Fruit fly (Drosophila melanogaster) whole organism, wandering third instar larva: Measurements from ENCODE around the gene HP1c.

ENCODE experiments used
- CG32264 ChIP-seq: fragments of 200-800 bp; sonication (Bioruptor generic); optimal IDR thresholded peaks from 2 replicates; lab custom pipeline; 2016; ENCODE audit warnings: missing biosample characterization, missing genetic modification characterization
- CG9705 ChIP-seq: fragments of 200-800 bp; sonication (Bioruptor generic); optimal IDR thresholded peaks from 2 replicates; lab custom pipeline; 2018; ENCODE audit warnings: missing biosample characterization, mild to moderate bottlenecking, missing genetic modification characterization
- CrebA ChIP-seq: fragments of 200-800 bp; sonication (Bioruptor generic); optimal IDR thresholded peaks from 2 replicates; lab custom pipeline; 2016; ENCODE audit warnings: missing biosample characterization, mild to moderate bottlenecking, missing genetic modification characterization, borderline replicate concordance
- Dfd ChIP-seq: fragments of >200 bp; optimal IDR thresholded peaks from 2 replicates; lab custom pipeline; 2017; ENCODE audit warnings: missing biosample characterization, missing genetic modification characterization
- Dif ChIP-seq: fragments of 200-275, 200-300 bp; sonication (Bioruptor generic); optimal IDR thresholded peaks from 2 replicates; lab custom pipeline; 2018; ENCODE audit warnings: missing biosample characterization, missing genetic modification characterization; ENCODE audit not compliant: partially characterized antibody
- GATAd ChIP-seq: sonication (Bioruptor generic); optimal IDR thresholded peaks from 2 replicates; lab custom pipeline; 2016; ENCODE audit warnings: missing biosample characterization, missing genetic modification characterization
- HLH106 ChIP-seq: fragments of 200-800 bp; optimal IDR thresholded peaks from 3 replicates; lab custom pipeline; 2019; ENCODE audit warnings: missing biosample characterization, mild to moderate bottlenecking, missing genetic modification characterization, moderate library complexity
- Hnf4 ChIP-seq: fragments of 200-800 bp; sonication (Bioruptor generic); optimal IDR thresholded peaks from 2 replicates; lab custom pipeline; 2016; ENCODE audit warnings: missing biosample characterization, mild to moderate bottlenecking, missing genetic modification characterization
- Hr78 ChIP-seq: fragments of >200 bp; optimal IDR thresholded peaks from 2 replicates; lab custom pipeline; 2017; ENCODE audit warnings: missing biosample characterization, missing genetic modification characterization
- Hr83 ChIP-seq: fragments of 200-300 bp; sonication (Bioruptor generic); optimal IDR thresholded peaks from 2 replicates; lab custom pipeline; 2016; ENCODE audit warnings: missing biosample characterization, mild to moderate bottlenecking, missing genetic modification characterization, moderate library complexity; ENCODE audit not compliant: poor library complexity, severe bottlenecking
- Jra ChIP-seq: sonication (Bioruptor generic); optimal IDR thresholded peaks from 2 replicates; lab custom pipeline; 2016; ENCODE audit warnings: missing biosample characterization, missing genetic modification characterization
- Myc ChIP-seq: fragments of >200 bp; optimal IDR thresholded peaks from 2 replicates; lab custom pipeline; 2017
- N ChIP-seq: fragments of >200 bp; optimal IDR thresholded peaks from 2 replicates; lab custom pipeline; 2018; ENCODE audit warnings: missing biosample characterization, missing external identifiers, missing genetic modification characterization
- OdsH ChIP-seq: fragments of 200-800 bp; sonication (Bioruptor generic); optimal IDR thresholded peaks from 2 replicates; lab custom pipeline; 2016; ENCODE audit warnings: missing biosample characterization, mild to moderate bottlenecking, missing genetic modification characterization
- Rel ChIP-seq, 2 experiments: fragments of 200-800 bp; sonication (Bioruptor generic) in 1 of 2; optimal IDR thresholded peaks; 2 replicates in 1 of 2; 3 replicates in 1 of 2; lab custom pipeline; 2016 to 2019; ENCODE audit warnings: mild to moderate bottlenecking in 2 of 2, missing biosample characterization in 2 of 2, missing genetic modification characterization in 2 of 2, moderate library complexity in 1 of 2
- Vsx2 ChIP-seq: fragments of 200-300, 225-300 bp; sonication (Bioruptor generic); optimal IDR thresholded peaks from 2 replicates; lab custom pipeline; 2018; ENCODE audit warnings: missing biosample characterization, missing genetic modification characterization; ENCODE audit not compliant: partially characterized antibody
- br ChIP-seq: fragments of 200-800 bp; sonication (Bioruptor generic); optimal IDR thresholded peaks from 2 replicates; lab custom pipeline; 2016; ENCODE audit warnings: missing biosample characterization, missing genetic modification characterization
- dl ChIP-seq, 2 experiments: fragments of 175-275, 200-275 bp in 1 of 2; fragments of 200-275 bp in 1 of 2; sonication (Bioruptor generic); optimal IDR thresholded peaks; lab custom pipeline; 2018; ENCODE audit warnings: mild to moderate bottlenecking in 2 of 2, missing biosample characterization in 2 of 2, missing genetic modification characterization in 2 of 2, moderate library complexity in 2 of 2; ENCODE audit not compliant: partially characterized antibody in 2 of 2, insufficient read depth in 1 of 2
- dsf ChIP-seq: sonication (Bioruptor generic); optimal IDR thresholded peaks from 2 replicates; lab custom pipeline; 2016; ENCODE audit warnings: missing biosample characterization, missing genetic modification characterization, borderline replicate concordance
- ey ChIP-seq: fragments of 200-800 bp; sonication (Bioruptor generic); optimal IDR thresholded peaks from 2 replicates; lab custom pipeline; 2016; ENCODE audit warnings: missing biosample characterization, missing genetic modification characterization
- foxo ChIP-seq, 2 experiments: fragments of 200-800 bp; sonication (Bioruptor generic); optimal IDR thresholded peaks; 2 replicates in 1 of 2; 3 replicates in 1 of 2; lab custom pipeline; 2016 to 2017; ENCODE audit warnings: missing biosample characterization in 2 of 2, missing genetic modification characterization in 2 of 2
- fru ChIP-seq: fragments of 200-800 bp; sonication (Bioruptor generic); optimal IDR thresholded peaks from 3 replicates; lab custom pipeline; 2016; ENCODE audit warnings: missing biosample characterization, mild to moderate bottlenecking, missing genetic modification characterization
- h ChIP-seq: fragments of 200-800 bp; sonication (Bioruptor generic); optimal IDR thresholded peaks from 3 replicates; lab custom pipeline; 2016; ENCODE audit warnings: missing biosample characterization, mild to moderate bottlenecking, missing genetic modification characterization
- jim ChIP-seq: fragments of 175-275, 200-325 bp; sonication (Bioruptor generic); optimal IDR thresholded peaks from 2 replicates; lab custom pipeline; 2016; ENCODE audit warnings: missing biosample characterization, mild to moderate bottlenecking, missing genetic modification characterization
- lola ChIP-seq: fragments of >200 bp; optimal IDR thresholded peaks from 2 replicates; lab custom pipeline; 2017; ENCODE audit warnings: missing biosample characterization, missing genetic modification characterization
- pan ChIP-seq: fragments of >200 bp; optimal IDR thresholded peaks from 2 replicates; lab custom pipeline; 2017
- psq ChIP-seq: fragments of 200-800 bp; sonication (Bioruptor generic); optimal IDR thresholded peaks from 3 replicates; lab custom pipeline; 2017; ENCODE audit warnings: missing biosample characterization, mild to moderate bottlenecking, missing genetic modification characterization, moderate library complexity
- sage ChIP-seq: fragments of 200-800 bp; sonication (Bioruptor generic); optimal IDR thresholded peaks from 2 replicates; lab custom pipeline; 2016; ENCODE audit warnings: missing biosample characterization, mild to moderate bottlenecking, missing genetic modification characterization
- sv ChIP-seq: fragments of 200-800 bp; sonication (Bioruptor generic); optimal IDR thresholded peaks from 3 replicates; lab custom pipeline; 2016; ENCODE audit warnings: missing biosample characterization, missing genetic modification characterization
- usp ChIP-seq: fragments of >200 bp; optimal IDR thresholded peaks from 2 replicates; lab custom pipeline; 2017; ENCODE audit warnings: missing biosample characterization, missing genetic modification characterization
- woc ChIP-seq: sonication (Bioruptor generic); optimal IDR thresholded peaks from 2 replicates; lab custom pipeline; 2016; ENCODE audit warnings: missing biosample characterization, mild to moderate bottlenecking, missing genetic modification characterization

The HP1c gene

dm6 chr3R:22732995-22733394 lies 12.4 kb upstream of the HP1c start:
- TF ChIP-seq br (no peak), Hr78 (GFP tag; lab: Kevin White, UChicago) (no peak), N (GFP tag; lab: Kevin White, UChicago) (no peak), Vsx2 (GFP tag; lab: Kevin White, UChicago) (no peak), fru (GFP tag; lab: Kevin White, UChicago) (no peak), psq (GFP tag; lab: Kevin White, UChicago) (no peak), Rel (GFP tag; optimal IDR thresholded peaks at IDR 0.05; lab: Kevin White, UChicago) (no peak), Rel (tag; optimal IDR thresholded peaks at IDR 0.05; lab: Kevin White, UChicago) (no peak), Dif (GFP tag; lab: Kevin White, UChicago) (no peak), Dfd (GFP tag; lab: Kevin White, UChicago) (no peak), Myc (lab: Kevin White, UChicago) (no peak), CG32264 (GFP tag; lab: Kevin White, UChicago) (no peak), ey (GFP tag; lab: Kevin White, UChicago) (no peak), lola (no peak), h (GFP tag; lab: Kevin White, UChicago) (no peak), pan (lab: Kevin White, UChicago) (no peak), dsf (GFP tag; lab: Kevin White, UChicago) (no peak), usp (GFP tag; lab: Kevin White, UChicago) (no peak), CG9705 (GFP tag; lab: Kevin White, UChicago) (no peak), Hnf4 (GFP tag; lab: Kevin White, UChicago) (no peak), foxo (GFP tag; optimal IDR thresholded peaks at IDR 0.05; lab: Kevin White, UChicago) (no peak)
- TF ChIP-seq, all 38 proteins: peak for 0

dm6 chr3R:22733751-22734150 lies 11.7 kb upstream of the HP1c start, which contains the start of gene Takl2:
Gene Takl2 (minus strand): TSS chr3R:22733851.
- TF ChIP-seq dl (GFP tag; optimal IDR thresholded peaks at IDR 0.05; lab: Kevin White, UChicago; ENCODE audit: insufficient read depth in 1 of 2, partially characterized antibody in 2 of 2) (no peak), CG9705 (GFP tag; lab: Kevin White, UChicago) (no peak), Jra (no peak), foxo (GFP tag; optimal IDR thresholded peaks at IDR 0.05; lab: Kevin White, UChicago) (no peak), GATAd (GFP tag; lab: Kevin White, UChicago) (no peak), fru (GFP tag; lab: Kevin White, UChicago) (no peak), psq (GFP tag; lab: Kevin White, UChicago) (no peak), Dfd (GFP tag; lab: Kevin White, UChicago) (no peak), HLH106 (tag; lab: Kevin White, UChicago) (no peak), Hnf4 (GFP tag; lab: Kevin White, UChicago) (no peak), N (GFP tag; lab: Kevin White, UChicago) (no peak), usp (GFP tag; lab: Kevin White, UChicago) (no peak), CrebA (GFP tag; lab: Kevin White, UChicago) (no peak), sage (GFP tag; lab: Kevin White, UChicago) (no peak), woc (no peak), OdsH (GFP tag; lab: Kevin White, UChicago) (no peak), Myc (lab: Kevin White, UChicago) (no peak), Vsx2 (GFP tag; lab: Kevin White, UChicago) (no peak)

dm6 chr3R:22740930-22741329 lies 4.5 kb upstream of the HP1c start, which contains the start of the genes Dcr-1 and CG6985:
Gene Dcr-1 (minus strand): TSS chr3R:22741091.
Gene CG6985 (plus strand): TSS chr3R:22741150.
- no peak for TF ChIP-seq Rel (GFP tag; optimal IDR thresholded peaks at IDR 0.05; lab: Kevin White, UChicago)
- peak; percentile 91 for TF ChIP-seq Rel (tag; optimal IDR thresholded peaks at IDR 0.05; lab: Kevin White, UChicago)
- TF ChIP-seq Myc (lab: Kevin White, UChicago), result no peak
- no peak for TF ChIP-seq jim (GFP tag; lab: Kevin White, UChicago)
- no peak for TF ChIP-seq sv

dm6 chr3R:22747423-22748090 lies 2.1 kb downstream of the HP1c start, which contains the start of gene CG17141:
Gene CG17141 (minus strand): TSS chr3R:22747599.
- TF ChIP-seq sv (no peak), jim (GFP tag; lab: Kevin White, UChicago) (no peak), Dif (GFP tag; lab: Kevin White, UChicago) (peak; percentile 26), Hr83 (GFP tag; lab: Kevin White, UChicago) (peak; percentile 35)
- TF ChIP-seq, all 38 proteins: peak for 2
